Worm (Caenorhabditis elegans) whole organism, young adult: ENCODE measurements around the gene srd-43.

Source experiments
- K12H6.12 ChIP-seq: fragments of 200-800 bp; sonication (Bioruptor generic); optimal IDR thresholded peaks from 2 replicates; lab custom pipeline; 2018; ENCODE audit warnings: mild to moderate bottlenecking, missing genetic modification characterization, missing compliant biosample characterization
- ama-1 ChIP-seq, 3 experiments: fragments of 150-350 bp in 1 of 3; sonication (generic microtip) in 2 of 3; optimal IDR thresholded peaks; 2 replicates each; lab custom pipeline; 2014 to 2018; ENCODE audit warnings: missing biosample characterization in 2 of 3, missing genetic modification characterization in 2 of 3, missing genetic modification reagents in 2 of 3
- hlh-12 ChIP-seq: sonication (generic microtip); optimal IDR thresholded peaks from 2 replicates; lab custom pipeline; 2016; ENCODE audit warnings: missing genetic modification characterization, missing compliant biosample characterization
- xnd-1 ChIP-seq: sonication (generic microtip); optimal IDR thresholded peaks from 2 replicates; lab custom pipeline; 2016; ENCODE audit warnings: missing genotype, missing genetic modification reagents, missing genetic modification characterization, missing compliant biosample characterization

DNA sequence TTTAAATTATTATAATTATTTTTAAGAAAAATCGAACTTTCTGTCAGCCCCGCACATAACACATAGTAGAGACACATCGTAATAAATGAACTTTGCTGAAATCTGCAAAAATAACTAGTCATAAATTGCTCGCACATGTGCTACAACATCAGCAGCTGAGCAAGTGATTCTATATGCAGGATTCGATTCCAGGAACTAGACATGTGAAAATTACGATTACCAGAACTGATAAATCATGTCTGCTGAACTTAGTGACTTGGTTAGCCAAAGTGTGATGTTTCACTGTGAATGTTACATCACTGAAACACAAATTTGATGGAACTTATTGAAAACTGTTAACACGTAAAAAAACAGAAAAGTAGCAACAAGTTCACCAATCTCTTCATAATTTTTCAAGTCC lies 41.6 kb upstream of the srd-43 start:
- no peak for TF ChIP-seq K12H6.12 (tag; lab: Kevin White, UChicago)
- no peak for TF ChIP-seq xnd-1 (tag; lab: Kevin White, UChicago)
- no peak for TF ChIP-seq ama-1 (optimal IDR thresholded peaks at IDR 0.05; lab: Kevin White, UChicago)
- TF ChIP-seq ama-1 (GFP tag; optimal IDR thresholded peaks at IDR 0.05; lab: Kevin White, UChicago), result no peak
- no peak for TF ChIP-seq hlh-12 (tag; lab: Kevin White, UChicago)
